Fruit fly (Drosophila melanogaster): ENCODE data around the gene Ice2.

Ice2 gene

dm6 chr3R:21107907-21108591 lies 22.0 kb upstream of the Ice2 start, which contains the start of the genes Sec15 and rtet (continued):
- TF ChIP-seq esn (GFP tag; optimal IDR thresholded peaks at IDR 0.05) (peak; percentile 75), CG6792 (GFP tag; optimal IDR thresholded peaks at IDR 0.05) (no peak), acj6 (GFP tag; optimal IDR thresholded peaks at IDR 0.05) (peak; percentile 49), CG3032 (tag; optimal IDR thresholded peaks at IDR 0.05) (peak; percentile 45), pdm3 (GFP tag; optimal IDR thresholded peaks at IDR 0.05) (no peak), CG15336 (GFP tag; IDR thresholded peaks at IDR 0.05) (no peak), salr (GFP tag; optimal IDR thresholded peaks at IDR 0.05) (no peak), Eip75B (GFP tag; optimal IDR thresholded peaks at IDR 0.05) (no peak), Hr4 (GFP tag; optimal IDR thresholded peaks at IDR 0.05) (no peak), Eip78C (GFP tag) (peak; percentile 81), CG32006 (GFP tag; optimal IDR thresholded peaks at IDR 0.05) (no peak), Smox (GFP tag; optimal IDR thresholded peaks at IDR 0.05) (no peak), dac (GFP tag; optimal IDR thresholded peaks at IDR 0.05) (peak; percentile 24), spab (GFP tag; optimal IDR thresholded peaks at IDR 0.05) (no peak), CG8119 (GFP tag; IDR thresholded peaks at IDR 0.05) (no peak), CG3919 (GFP tag; optimal IDR thresholded peaks at IDR 0.05) (no peak), lz (GFP tag; optimal IDR thresholded peaks at IDR 0.05) (peak; percentile 41), cyc (GFP tag; optimal IDR thresholded peaks at IDR 0.05) (peak; percentile 41), CG34406 (GFP tag; optimal IDR thresholded peaks at IDR 0.05) (no peak), CG16779 (tag; optimal IDR thresholded peaks at IDR 0.05) (no peak)

DNA sequence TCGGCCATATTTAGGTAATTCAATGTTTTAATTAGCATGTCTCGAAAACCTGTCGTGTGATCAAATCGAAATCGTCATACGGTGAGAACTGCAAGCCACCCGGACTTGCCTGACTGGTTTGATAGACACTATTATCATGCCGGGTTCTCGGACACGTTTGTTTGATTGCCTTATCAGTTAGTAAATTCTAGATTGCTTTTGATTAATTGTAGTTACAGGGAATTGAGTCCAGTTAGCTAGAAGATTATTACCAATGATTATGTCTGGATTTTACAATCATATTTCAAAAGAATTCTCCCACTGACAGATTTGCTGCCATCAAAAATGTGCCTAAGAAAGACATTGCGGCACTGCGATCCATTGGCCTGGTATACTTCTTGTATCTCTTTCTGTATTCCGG lies 20.3 kb upstream of the Ice2 start:
- no peak for TF ChIP-seq CG6163 (GFP tag; IDR thresholded peaks at IDR 0.05)
- no peak for TF ChIP-seq Ets96B (tag; optimal IDR thresholded peaks at IDR 0.05)
- TF ChIP-seq OdsH (GFP tag; optimal IDR thresholded peaks at IDR 0.05): no peak
- TF ChIP-seq lz (GFP tag; optimal IDR thresholded peaks at IDR 0.05): no peak
- TF ChIP-seq CG10631 (GFP tag; optimal IDR thresholded peaks at IDR 0.05): no peak

DNA sequence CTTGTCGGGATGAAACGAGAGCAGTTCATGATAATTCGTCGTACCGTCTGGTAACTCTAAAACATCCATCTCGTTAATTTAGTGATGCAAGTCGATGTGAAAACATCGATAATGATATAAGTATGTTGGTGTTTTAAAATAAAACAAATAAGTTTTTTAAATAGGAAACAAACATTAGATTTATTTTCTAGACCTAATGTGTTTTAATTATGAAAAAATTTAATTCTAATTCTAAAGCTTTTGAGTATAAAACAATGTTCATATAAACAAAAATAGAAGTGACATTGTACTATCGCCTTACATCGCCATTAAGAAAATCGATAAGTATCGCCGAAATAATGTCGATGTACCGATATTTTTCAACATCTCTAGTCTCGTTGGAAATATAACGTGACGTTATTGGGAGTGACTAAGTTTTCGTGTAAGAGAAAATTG lies 19.0 kb upstream of the Ice2 start, which contains the start of gene Rab11:
Gene Rab11, plus strand, starts transcription at position 363 of the 435 bp plus-strand sequence.
- TF ChIP-seq CG31627 (GFP tag; optimal IDR thresholded peaks at IDR 0.05): peak; percentile 48
- no peak for TF ChIP-seq CG4318 (GFP tag; optimal IDR thresholded peaks at IDR 0.05)
- no peak for TF ChIP-seq CG8119 (GFP tag; IDR thresholded peaks at IDR 0.05)
- TF ChIP-seq CG11294 (GFP tag; IDR thresholded peaks at IDR 0.05): no peak
- TF ChIP-seq Gug (GFP tag; IDR thresholded peaks at IDR 0.05): no peak
- peak; percentile 49 for TF ChIP-seq Eip78C (GFP tag)
- peak; percentile 52 for TF ChIP-seq OdsH (GFP tag; optimal IDR thresholded peaks at IDR 0.05)
- TF ChIP-seq dac (GFP tag; optimal IDR thresholded peaks at IDR 0.05): no peak
- TF ChIP-seq CG9139 (GFP tag; optimal IDR thresholded peaks at IDR 0.05): no peak
- TF ChIP-seq CG15336 (GFP tag; IDR thresholded peaks at IDR 0.05): no peak
- TF ChIP-seq CG11902 (GFP tag; optimal IDR thresholded peaks at IDR 0.05): no peak
- TF ChIP-seq CG3032 (tag; optimal IDR thresholded peaks at IDR 0.05): peak; percentile 41
- no peak for TF ChIP-seq net (GFP tag; optimal IDR thresholded peaks at IDR 0.05)
- TF ChIP-seq CG8319 (GFP tag; optimal IDR thresholded peaks at IDR 0.05): no peak
- peak; percentile 39 for TF ChIP-seq Sox14 (GFP tag; optimal IDR thresholded peaks at IDR 0.05)
- TF ChIP-seq svp (GFP tag): peak; percentile 52
- no peak for TF ChIP-seq salr (GFP tag; optimal IDR thresholded peaks at IDR 0.05)
- TF ChIP-seq Eip93F (GFP tag; optimal IDR thresholded peaks at IDR 0.05): no peak
- TF ChIP-seq Hr4 (GFP tag; optimal IDR thresholded peaks at IDR 0.05): peak; percentile 57
- peak; percentile 17 for TF ChIP-seq Sox15 (GFP tag; optimal IDR thresholded peaks at IDR 0.05)
- TF ChIP-seq CG6163 (GFP tag; IDR thresholded peaks at IDR 0.05): no peak; the same call in 2 of the 3 replicates
- no peak for TF ChIP-seq pdm3 (GFP tag; optimal IDR thresholded peaks at IDR 0.05)
- no peak for TF ChIP-seq vri (GFP tag; optimal IDR thresholded peaks at IDR 0.05)
- peak; percentile 15 for TF ChIP-seq cyc (GFP tag; optimal IDR thresholded peaks at IDR 0.05)
- no peak for TF ChIP-seq CG6276 (GFP tag; optimal IDR thresholded peaks at IDR 0.05)
- TF ChIP-seq Ets96B (tag; optimal IDR thresholded peaks at IDR 0.05): no peak
- TF ChIP-seq Lpt (GFP tag; optimal IDR thresholded peaks at IDR 0.05): no peak
- TF ChIP-seq topi (GFP tag; optimal IDR thresholded peaks at IDR 0.05): peak; percentile 54
- TF ChIP-seq CG34406 (GFP tag; optimal IDR thresholded peaks at IDR 0.05): no peak
- peak; percentile 64 for TF ChIP-seq esn (GFP tag; optimal IDR thresholded peaks at IDR 0.05)
- TF ChIP-seq spab (GFP tag; optimal IDR thresholded peaks at IDR 0.05): no peak
- TF ChIP-seq Met (GFP tag; optimal IDR thresholded peaks at IDR 0.05): peak; percentile 47
- TF ChIP-seq CG6854 (GFP tag; optimal IDR thresholded peaks at IDR 0.05): no peak
- peak; percentile 53 for TF ChIP-seq CG10631 (GFP tag; optimal IDR thresholded peaks at IDR 0.05)
- no peak for TF ChIP-seq fd59A (GFP tag; optimal IDR thresholded peaks at IDR 0.05)
- no peak for TF ChIP-seq Ets21C (GFP tag; optimal IDR thresholded peaks at IDR 0.05)
- TF ChIP-seq CG7368 (GFP tag; optimal IDR thresholded peaks at IDR 0.05): no peak
- TF ChIP-seq Hr38 (GFP tag; optimal IDR thresholded peaks at IDR 0.05): no peak
- peak; percentile 48 for TF ChIP-seq CG3919 (GFP tag; optimal IDR thresholded peaks at IDR 0.05)
